Worm (Caenorhabditis elegans) whole organism, L4/young adult: ENCODE results near the gene F49F1.15.

Source experiments
- W03F9.2 ChIP-seq: fragments of 150-350 bp; optimal IDR thresholded peaks from 2 replicates; lab custom pipeline; 2014; ENCODE audit warnings: missing biosample characterization, missing genetic modification characterization
- dao-5 ChIP-seq: sonication (generic microtip); optimal IDR thresholded peaks from 2 replicates; lab custom pipeline; 2016; ENCODE audit warnings: missing genotype, missing genetic modification characterization, moderate library complexity, missing compliant biosample characterization
- him-1 ChIP-seq: sonication (generic microtip); optimal IDR thresholded peaks from 2 replicates; lab custom pipeline; 2016; ENCODE audit warnings: missing genotype, missing genetic modification reagents, missing genetic modification characterization, missing compliant biosample characterization

DNA sequence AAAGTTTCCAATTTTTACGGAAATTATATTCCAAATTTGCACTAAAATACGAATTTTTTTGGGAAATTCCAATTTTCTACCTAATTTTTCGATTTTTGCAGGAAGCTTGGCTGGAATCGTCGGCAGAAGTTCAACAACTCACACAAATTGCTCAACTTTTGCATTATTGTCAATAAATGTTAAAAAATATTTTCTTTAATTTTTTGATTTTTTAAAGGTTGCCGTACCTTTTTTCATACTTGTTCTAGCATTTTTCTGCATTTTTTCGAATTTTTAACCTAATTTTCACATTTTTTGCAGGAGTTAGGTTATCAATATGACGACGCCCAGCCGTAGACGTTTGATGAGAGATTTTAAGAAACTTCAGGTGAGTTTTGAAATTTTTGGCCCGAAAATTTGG, 11.7 kb downstream of the F49F1.15 start, which contains the start of gene ubc-1:
- no peak for TF ChIP-seq dao-5 (tag; lab: Kevin White, UChicago)
- TF ChIP-seq him-1 (tag; lab: Kevin White, UChicago) = no peak
- TF ChIP-seq W03F9.2 (tag; lab: Kevin White, UChicago) = no peak
